Worm (Caenorhabditis elegans): ENCODE measurements around the gene srx-42.

The srx-42 gene

ce11 chrV:13892457-13893375 lies 28.1 kb upstream of the srx-42 start, which contains the start of gene sptl-3:
Gene sptl-3, plus strand, starts transcription at chrV:13893325.
- TF ChIP-seq egl-13 (tag; optimal IDR thresholded peaks at IDR 0.05) (no peak), pqm-1 (tag; optimal IDR thresholded peaks at IDR 0.05) (no peak), nhr-19 (GFP tag; conservative IDR thresholded peaks at IDR 0.05) (peak; percentile 53), nhr-84 (tag; optimal IDR thresholded peaks at IDR 0.05) (no peak), ceh-90 (tag; optimal IDR thresholded peaks at IDR 0.05) (no peak), C16A3.4 (tag; optimal IDR thresholded peaks at IDR 0.05) (peak; percentile 20), xbp-1 (tag; optimal IDR thresholded peaks at IDR 0.05) (no peak), unc-86 (tag; optimal IDR thresholded peaks at IDR 0.05) (no peak), tlp-1 (tag; optimal IDR thresholded peaks at IDR 0.05) (no peak), rnt-1 (tag; optimal IDR thresholded peaks at IDR 0.05) (peak; percentile 43), swsn-7 (tag; optimal IDR thresholded peaks at IDR 0.05) (no peak), zip-4 (GFP tag; optimal IDR thresholded peaks at IDR 0.05) (no peak), unc-98 (GFP tag; IDR thresholded peaks at IDR 0.05) (no peak), lin-13 (GFP tag; optimal IDR thresholded peaks at IDR 0.05) (no peak), nhr-28 (tag; optimal IDR thresholded peaks at IDR 0.05) (no peak), mef-2 (tag; optimal IDR thresholded peaks at IDR 0.05) (no peak), unc-62 (GFP tag; optimal IDR thresholded peaks at IDR 0.05) (no peak), lin-35 (GFP tag; optimal IDR thresholded peaks at IDR 0.05) (peak; percentile 23 to 57), snu-23 (GFP tag; optimal IDR thresholded peaks at IDR 0.05) (peak; percentile 65), unc-30 (tag; optimal IDR thresholded peaks at IDR 0.05) (no peak), F16B12.6 (tag; optimal IDR thresholded peaks at IDR 0.05) (no peak), mdl-1 (tag; optimal IDR thresholded peaks at IDR 0.05) (peak in 1 of 2 experiments; percentile 61), sox-4 (tag; optimal IDR thresholded peaks at IDR 0.05) (no peak), lir-3 (tag; optimal IDR thresholded peaks at IDR 0.05; ENCODE audit: poor library complexity) (no peak), lin-39 (tag; optimal IDR thresholded peaks at IDR 0.05) (no peak), ets-5 (GFP tag; IDR thresholded peaks at IDR 0.05) (no peak), hlh-4 (tag; optimal IDR thresholded peaks at IDR 0.05) (no peak), lsy-2 (tag; optimal IDR thresholded peaks at IDR 0.05) (peak in 1 of 2 experiments; percentile 42), fkh-8 (tag; optimal IDR thresholded peaks at IDR 0.05) (no peak), fkh-4 (tag; optimal IDR thresholded peaks at IDR 0.05; ENCODE audit: borderline replicate concordance) (no peak), ztf-4 (tag; optimal IDR thresholded peaks at IDR 0.05) (no peak), elt-3 (tag; optimal IDR thresholded peaks at IDR 0.05) (peak in 2 of 6 experiments; percentile 49 to 81), isw-1 (GFP tag; IDR thresholded peaks at IDR 0.05) (no peak), dpl-1 (GFP tag; optimal IDR thresholded peaks at IDR 0.05) (peak in 2 of 3 experiments; percentile 22 to 55), sup-37 (GFP tag; optimal IDR thresholded peaks at IDR 0.05) (no peak), pax-3 (tag; optimal IDR thresholded peaks at IDR 0.05) (no peak), ama-1 (optimal IDR thresholded peaks at IDR 0.05) (no peak), jun-1 (tag; optimal IDR thresholded peaks at IDR 0.05) (no peak), nhr-11 (tag; optimal IDR thresholded peaks at IDR 0.05) (no peak), ceh-88 (GFP tag; IDR thresholded peaks at IDR 0.05) (no peak), pag-3 (tag; optimal IDR thresholded peaks at IDR 0.05; ENCODE audit: borderline replicate concordance, insufficient read depth) (no peak), mep-1 (tag; optimal IDR thresholded peaks at IDR 0.05) (peak; percentile 46), unc-130 (tag; optimal IDR thresholded peaks at IDR 0.05) (no peak), nhr-71 (tag; optimal IDR thresholded peaks at IDR 0.05) (peak; percentile 75), skn-1 (tag; optimal IDR thresholded peaks at IDR 0.05) (peak; percentile 48), nhr-85 (tag) (peak; percentile 77), snpc-4 (tag; optimal IDR thresholded peaks at IDR 0.05) (no peak), egl-27 (tag; optimal IDR thresholded peaks at IDR 0.05) (no peak), lin-14 (GFP tag; optimal IDR thresholded peaks at IDR 0.05) (peak; percentile 69), dsc-1 (tag; optimal IDR thresholded peaks at IDR 0.05) (no peak), nhr-77 (tag; optimal IDR thresholded peaks at IDR 0.05) (no peak), elt-2 (tag; optimal IDR thresholded peaks at IDR 0.05) (peak; percentile 77)

All from whole organism, L1 larva.